Fruit fly (Drosophila melanogaster) whole organism, embryonic: ENCODE results near the gene CG12728.
A peak's percentile ranks its signal among the peaks of the same experiment; 100 is the strongest.

Experiments
- BtbVII ChIP-seq: fragments of 200-800 bp; sonication (Bioruptor generic); optimal IDR thresholded peaks from 3 replicates; lab custom pipeline; 2017; ENCODE audit warnings: missing biosample characterization, mild to moderate bottlenecking, missing genetic modification characterization
- CG10147 ChIP-seq: fragments of 200-800 bp; sonication (Bioruptor generic); optimal IDR thresholded peaks from 2 replicates; lab custom pipeline; 2019; ENCODE audit warnings: missing biosample characterization, mild to moderate bottlenecking, missing genetic modification characterization, moderate library complexity
- CG10321 ChIP-seq: fragments of 200-800 bp; sonication (Bioruptor generic); IDR thresholded peaks from 2 replicates; pipeline ENCODE4 v1.3.6; 2022; ENCODE audit warnings: missing biosample characterization, missing genetic modification characterization
- CG10979 ChIP-seq: fragments of 200-800 bp; sonication (Bioruptor generic); optimal IDR thresholded peaks from 2 replicates; lab custom pipeline; 2018; ENCODE audit warnings: missing biosample characterization, mild to moderate bottlenecking, missing genetic modification characterization, moderate library complexity
- CG11093 ChIP-seq: fragments of 200-800 bp; sonication (Bioruptor generic); IDR thresholded peaks from 3 replicates; pipeline ENCODE4 v1.3.6; 2022; ENCODE audit warnings: missing biosample characterization, missing genetic modification characterization
- CG11247 ChIP-seq: fragments of 200-800 bp; sonication (Bioruptor generic); IDR thresholded peaks from 2 replicates; pipeline ENCODE4 v1.3.6; 2022; ENCODE audit warnings: missing biosample characterization, missing genetic modification characterization
- CG11695 ChIP-seq: fragments of 200-800 bp; sonication (Bioruptor generic); IDR thresholded peaks from 3 replicates; pipeline ENCODE4 v1.3.6; 2022; ENCODE audit warnings: missing biosample characterization, missing genetic modification characterization
- CG11696 ChIP-seq: fragments of 200-800 bp; sonication (Bioruptor generic); IDR thresholded peaks from 2 replicates; pipeline ENCODE4 v1.3.6; 2022; ENCODE audit warnings: missing biosample characterization, missing genetic modification characterization
- CG14965 ChIP-seq: fragments of 200-800 bp; sonication (Bioruptor generic); optimal IDR thresholded peaks from 2 replicates; lab custom pipeline; 2016; ENCODE audit warnings: missing biosample characterization, missing genetic modification characterization, borderline replicate concordance
- CG17359 ChIP-seq: fragments of 200-800 bp; sonication (Bioruptor generic); optimal IDR thresholded peaks from 3 replicates; lab custom pipeline; 2018; ENCODE audit warnings: missing biosample characterization, mild to moderate bottlenecking, missing genetic modification characterization, moderate library complexity
- CG17802 ChIP-seq: fragments of 200-800 bp; sonication (Bioruptor generic); optimal IDR thresholded peaks from 2 replicates; lab custom pipeline; 2018; ENCODE audit warnings: missing biosample characterization, mild to moderate bottlenecking, missing genetic modification characterization, moderate library complexity
- CG18476 ChIP-seq: fragments of 200-800 bp; sonication (Bioruptor generic); optimal IDR thresholded peaks from 2 replicates; lab custom pipeline; 2016; ENCODE audit warnings: missing biosample characterization, mild to moderate bottlenecking, missing genetic modification characterization
- CG18599 ChIP-seq: fragments of 200-800 bp; sonication (Bioruptor generic); optimal IDR thresholded peaks from 3 replicates; lab custom pipeline; 2017; ENCODE audit warnings: missing biosample characterization, missing genetic modification characterization, mild to moderate bottlenecking, moderate library complexity, missing genetic modification reagents
- CG2202 ChIP-seq: fragments of 200-800 bp; sonication (Bioruptor generic); optimal IDR thresholded peaks from 2 replicates; lab custom pipeline; 2018; ENCODE audit warnings: missing biosample characterization, mild to moderate bottlenecking, missing genetic modification characterization
- CG2678 ChIP-seq: fragments of 200-800 bp; sonication (Bioruptor generic); optimal IDR thresholded peaks from 3 replicates; lab custom pipeline; 2019; ENCODE audit warnings: missing biosample characterization, mild to moderate bottlenecking, missing genetic modification characterization, moderate library complexity
- CG33557 ChIP-seq: fragments of 200-800 bp; sonication (Bioruptor generic); optimal IDR thresholded peaks from 2 replicates; lab custom pipeline; 2019; ENCODE audit warnings: missing biosample characterization, mild to moderate bottlenecking, missing genetic modification characterization, moderate library complexity
- CG34224 ChIP-seq: fragments of 200-800 bp; sonication (Bioruptor generic); IDR thresholded peaks from 3 replicates; pipeline ENCODE4 v1.3.6; 2022; ENCODE audit warnings: missing biosample characterization, missing genetic modification characterization; ENCODE audit not compliant: partially characterized antibody
- CG3726 ChIP-seq: fragments of 200-800 bp; sonication (Bioruptor generic); IDR thresholded peaks from 3 replicates; pipeline ENCODE4, ENCODE4 v1.3.6; 2022; ENCODE audit warnings: missing biosample characterization, missing genetic modification characterization
- CG4360 ChIP-seq: fragments of 200-800 bp; sonication (Bioruptor generic); IDR thresholded peaks from 2 replicates; pipeline ENCODE4 v1.3.6; 2022; ENCODE audit warnings: missing biosample characterization, missing genetic modification characterization
- CG4707 ChIP-seq: fragments of 200-800 bp; sonication (Bioruptor generic); optimal IDR thresholded peaks from 2 replicates; lab custom pipeline; 2018; ENCODE audit warnings: missing biosample characterization, mild to moderate bottlenecking, missing genetic modification characterization, moderate library complexity
- CG6689 ChIP-seq: fragments of 200-800 bp; sonication (Bioruptor generic); IDR thresholded peaks from 2 replicates; pipeline ENCODE4 v1.3.6; 2022; ENCODE audit warnings: missing biosample characterization, missing genetic modification characterization
- CG8089 ChIP-seq: fragments of 200-800 bp; sonication (Bioruptor generic); optimal IDR thresholded peaks from 3 replicates; lab custom pipeline; 2016; ENCODE audit warnings: missing biosample characterization, missing genetic modification characterization
- CG8290 ChIP-seq, 3 experiments: fragments of 200-800 bp; sonication (Bioruptor generic); optimal IDR thresholded peaks; 2 replicates each; lab custom pipeline; 2016 to 2019; ENCODE audit warnings: missing biosample characterization in 3 of 3, missing genetic modification characterization in 3 of 3, mild to moderate bottlenecking in 2 of 3, moderate library complexity in 1 of 3
- CG8388 ChIP-seq: fragments of 200-800 bp; sonication (Bioruptor generic); optimal IDR thresholded peaks from 2 replicates; lab custom pipeline; 2019; ENCODE audit warnings: missing biosample characterization, mild to moderate bottlenecking, missing genetic modification characterization, moderate library complexity
- CG9727 ChIP-seq: fragments of 200-800 bp; sonication (Bioruptor generic); optimal IDR thresholded peaks from 3 replicates; lab custom pipeline; 2017; ENCODE audit warnings: missing biosample characterization, mild to moderate bottlenecking, missing genetic modification characterization
- CTCF ChIP-seq: fragments of 200-800 bp; sonication (Bioruptor generic); optimal IDR thresholded peaks from 2 replicates; lab custom pipeline; 2017; ENCODE audit warnings: missing biosample characterization, mild to moderate bottlenecking, missing genetic modification characterization, moderate library complexity
- CrebB ChIP-seq: fragments of 200-800 bp; sonication (Bioruptor generic); optimal IDR thresholded peaks from 3 replicates; lab custom pipeline; 2018; ENCODE audit warnings: missing biosample characterization, mild to moderate bottlenecking, missing genetic modification characterization
- Ets65A ChIP-seq: fragments of 200-800 bp; sonication (Bioruptor generic); peaks from one replicate; lab custom pipeline; 2016; ENCODE audit warnings: missing biosample characterization, missing genetic modification characterization
- Hey ChIP-seq: fragments of 200-800 bp; sonication (Bioruptor generic); optimal IDR thresholded peaks from 3 replicates; lab custom pipeline; 2018; ENCODE audit warnings: missing biosample characterization, mild to moderate bottlenecking, missing genetic modification characterization
- Hr51 ChIP-seq, 2 experiments: fragments of 200-800 bp; sonication (Bioruptor generic); optimal IDR thresholded peaks; 2 replicates in 1 of 2; 3 replicates in 1 of 2; lab custom pipeline; 2016 to 2018; ENCODE audit warnings: missing biosample characterization in 2 of 2, missing genetic modification characterization in 2 of 2, mild to moderate bottlenecking in 1 of 2, moderate library complexity in 1 of 2
- Nf-YB ChIP-seq: fragments of 200-800 bp; sonication (Bioruptor generic); optimal IDR thresholded peaks from 3 replicates; lab custom pipeline; 2019; ENCODE audit warnings: missing biosample characterization, mild to moderate bottlenecking, missing genetic modification characterization, moderate library complexity
- NfI ChIP-seq: fragments of 200-800 bp; sonication (Bioruptor generic); optimal IDR thresholded peaks from 3 replicates; lab custom pipeline; 2018; ENCODE audit warnings: missing biosample characterization, mild to moderate bottlenecking, missing genetic modification characterization, moderate library complexity
- Optix ChIP-seq: fragments of 200-800 bp; sonication (Bioruptor generic); IDR thresholded peaks from 3 replicates; pipeline ENCODE4 v1.3.6; 2022; ENCODE audit warnings: missing biosample characterization, missing genetic modification characterization
- Rfx ChIP-seq: fragments of 200-800 bp; sonication (Bioruptor generic); IDR thresholded peaks from 2 replicates; pipeline ENCODE4 v1.3.6; 2022; ENCODE audit warnings: missing biosample characterization, missing genetic modification characterization
- ase ChIP-seq: fragments of 200-800 bp; sonication (Bioruptor generic); IDR thresholded peaks from 3 replicates; pipeline ENCODE4 v1.3.6; 2022; ENCODE audit warnings: missing biosample characterization, missing genetic modification characterization
- az2 ChIP-seq: fragments of 200-800 bp; sonication (Bioruptor generic); optimal IDR thresholded peaks from 3 replicates; lab custom pipeline; 2016; ENCODE audit warnings: missing biosample characterization, missing genetic modification characterization
- bab2 ChIP-seq: fragments of 200-800 bp; sonication (Bioruptor generic); optimal IDR thresholded peaks from 2 replicates; lab custom pipeline; 2016; ENCODE audit warnings: missing biosample characterization, missing genetic modification characterization
- br ChIP-seq: fragments of >200 bp; optimal IDR thresholded peaks from 2 replicates; lab custom pipeline; 2017
- ci ChIP-seq: fragments of 200-800 bp; sonication (Bioruptor generic); IDR thresholded peaks from 3 replicates; pipeline ENCODE4 v1.3.6; 2022; ENCODE audit warnings: missing biosample characterization, missing genetic modification characterization
- dmrt99B ChIP-seq: fragments of 200-800 bp; sonication (Bioruptor generic); optimal IDR thresholded peaks from 2 replicates; lab custom pipeline; 2018; ENCODE audit warnings: missing biosample characterization, mild to moderate bottlenecking, missing genetic modification characterization, moderate library complexity
- gem ChIP-seq: fragments of 200-800 bp; sonication (Bioruptor generic); optimal IDR thresholded peaks from 2 replicates; lab custom pipeline; 2019; ENCODE audit warnings: missing biosample characterization, mild to moderate bottlenecking, missing genetic modification characterization, moderate library complexity
- hth ChIP-seq: fragments of >200 bp; optimal IDR thresholded peaks from 2 replicates; lab custom pipeline; 2017; ENCODE audit warnings: inconsistent platforms
- jing ChIP-seq: fragments of 200-800 bp; sonication (Bioruptor generic); optimal IDR thresholded peaks from 2 replicates; lab custom pipeline; 2018; ENCODE audit warnings: missing biosample characterization, mild to moderate bottlenecking, missing genetic modification characterization
- ken ChIP-seq: fragments of 200-800 bp; sonication (Bioruptor generic); IDR thresholded peaks from 3 replicates; pipeline ENCODE4 v1.3.6; 2022; ENCODE audit warnings: missing biosample characterization, missing genetic modification characterization
- lov ChIP-seq, 2 experiments: fragments of 200-800 bp in 1 of 2; fragments of >200 bp in 1 of 2; sonication (Bioruptor generic) in 1 of 2; IDR thresholded peaks in 1 of 2; optimal IDR thresholded peaks in 1 of 2; 2 replicates in 1 of 2; 3 replicates in 1 of 2; pipeline versions ENCODE4 v1.3.6 to Lab custom; 2017 to 2022; ENCODE audit warnings: missing biosample characterization in 1 of 2, missing genetic modification characterization in 1 of 2
- nom ChIP-seq: fragments of 200-800 bp; sonication (Bioruptor generic); optimal IDR thresholded peaks from 2 replicates; lab custom pipeline; 2017; ENCODE audit warnings: missing biosample characterization, missing genetic modification characterization, mild to moderate bottlenecking, moderate library complexity, missing genetic modification reagents
- onecut ChIP-seq: fragments of 200-800 bp; sonication (Bioruptor generic); IDR thresholded peaks from 2 replicates; pipeline ENCODE4 v1.3.6; 2022; ENCODE audit warnings: missing biosample characterization, missing genetic modification characterization
- trh ChIP-seq: fragments of 200-800 bp; sonication (Bioruptor generic); optimal IDR thresholded peaks from 2 replicates; lab custom pipeline; 2016; ENCODE audit warnings: missing biosample characterization, missing genetic modification characterization

Gene CG12728

dm6 chrX:5896809-5897700 is 45.4 kb upstream of the CG12728 start (continued):
- TF ChIP-seq CG9727 (GFP tag; lab: Kevin White, UChicago) (no peak), BtbVII (GFP tag; lab: Kevin White, UChicago) (peak; percentile 6), CG34224 (no peak), CG11093 (GFP tag; lab: Robert Waterston, UW) (no peak), CG2678 (tag; lab: Kevin White, UChicago) (peak; percentile 28), CG18476 (GFP tag; lab: Kevin White, UChicago) (no peak), CG4707 (GFP tag; lab: Kevin White, UChicago) (no peak), trh (GFP tag; lab: Kevin White, UChicago) (no peak), onecut (GFP tag; lab: Robert Waterston, UW) (no peak), ase (GFP tag; lab: Robert Waterston, UW) (peak; percentile 40; the same call in 1 of the 3 replicates), CG8388 (peak; percentile 33), CG10147 (GFP tag; lab: Kevin White, UChicago) (no peak), Hey (tag; lab: Kevin White, UChicago) (no peak), az2 (GFP tag; lab: Kevin White, UChicago) (peak; percentile 34), br (no peak), CG14965 (no peak), bab2 (GFP tag; lab: Kevin White, UChicago) (peak; percentile 2), CG10321 (GFP tag; lab: Robert Waterston, UW) (peak; percentile 35; the same call in 1 of the 2 replicates), jing (GFP tag; lab: Kevin White, UChicago) (no peak), CrebB (tag; lab: Kevin White, UChicago) (no peak), CG11696 (GFP tag; lab: Robert Waterston, UW) (peak; percentile 86), CTCF (no peak), gem (tag; lab: Kevin White, UChicago) (peak; percentile 53), CG8089 (no peak), CG2202 (tag; lab: Kevin White, UChicago) (no peak), Optix (0 out of 3 replicates have a peak, but pooled peaks have one; percentile 37), CG17802 (tag; lab: Kevin White, UChicago) (no peak), NfI (peak; percentile 23), nom (no peak), Nf-YB (GFP tag; lab: Kevin White, UChicago) (no peak), lov (optimal IDR thresholded peaks at IDR 0.05; lab: Kevin White, UChicago) (no peak), lov (GFP tag; IDR thresholded peaks at IDR 0.05; lab: Robert Waterston, UW) (no peak), Rfx (GFP tag; lab: Robert Waterston, UW) (peak; percentile 31; the same call in 1 of the 2 replicates), dmrt99B (tag; lab: Kevin White, UChicago) (peak; percentile 22), CG11695 (GFP tag; lab: Robert Waterston, UW) (peak; percentile 47; the same call in 1 of the 3 replicates), CG33557 (no peak), CG4360 (GFP tag; lab: Robert Waterston, UW) (no peak), ken (0 out of 3 replicates have a peak, but pooled peaks have one; percentile 24), Ets65A (GFP tag; lab: Kevin White, UChicago) (peak; percentile 75), CG10979 (tag; lab: Kevin White, UChicago) (peak; percentile 25), CG3726 (GFP tag; lab: Robert Waterston, UW) (0 out of 3 replicates have a peak, but pooled peaks have one; percentile 60), Hr51 (GFP tag; optimal IDR thresholded peaks at IDR 0.05; lab: Kevin White, UChicago) (peak in 1 of 2 experiments; percentile 24), hth (lab: Kevin White, UChicago) (no peak), CG17359 (tag; lab: Kevin White, UChicago) (peak; percentile 31), ci (GFP tag; lab: Robert Waterston, UW) (peak; percentile 81), CG11247 (no peak), CG18599 (no peak), CG8290 (GFP tag; optimal IDR thresholded peaks at IDR 0.05; lab: Kevin White, UChicago) (no peak), CG8290 (tag; optimal IDR thresholded peaks at IDR 0.05; lab: Kevin White, UChicago) (peak in 1 of 2 experiments; percentile 30), CG6689 (GFP tag; lab: Robert Waterston, UW) (peak; percentile 42)
